Fruit fly (Drosophila melanogaster): ENCODE measurements around the gene RpL10Ab.
A peak's percentile ranks its signal among the peaks of the same experiment; 100 is the strongest.

Gene RpL10Ab

DNA sequence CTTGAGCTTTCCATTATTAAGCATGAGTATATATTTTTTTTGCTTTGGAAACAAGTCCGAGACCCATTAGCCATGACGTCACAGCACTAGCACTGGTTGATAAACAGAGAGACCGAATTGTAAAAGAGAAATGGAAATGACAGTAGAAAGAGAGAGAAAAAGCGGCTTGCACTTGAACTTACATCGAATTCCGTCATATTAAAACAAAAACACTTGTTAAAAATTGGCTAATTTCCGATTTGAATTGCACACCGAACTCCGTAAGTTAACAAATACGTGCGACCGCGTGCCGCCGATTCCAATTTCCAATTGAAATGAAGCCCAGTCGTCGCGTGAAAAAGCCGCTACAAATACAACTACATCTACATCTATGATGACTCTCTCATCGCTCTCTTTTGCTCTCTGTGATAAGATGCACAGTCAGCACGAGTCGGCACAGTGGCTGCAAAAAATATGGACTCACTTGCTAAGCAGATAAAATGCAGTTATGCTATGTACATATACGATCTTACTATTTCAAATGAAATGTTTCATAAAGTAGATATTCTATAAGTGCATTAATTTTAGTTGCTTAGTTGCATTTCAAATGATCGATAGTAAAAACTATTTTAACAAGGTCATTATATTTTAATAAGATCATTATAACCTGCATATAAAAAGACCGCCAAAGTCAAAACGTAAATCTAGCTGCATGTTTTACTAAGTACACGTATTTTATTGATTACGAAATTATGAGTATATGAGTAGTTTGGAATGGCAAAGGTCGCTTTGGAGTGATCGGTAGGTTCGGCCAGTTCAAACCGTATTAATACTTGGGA is 2.8 kb upstream of the RpL10Ab start (continued):
- TF ChIP-seq CG8632 (GFP tag; optimal IDR thresholded peaks at IDR 0.05) (peak; percentile 6), CG6854 (GFP tag; optimal IDR thresholded peaks at IDR 0.05) (peak; percentile 40), vri (GFP tag; optimal IDR thresholded peaks at IDR 0.05) (peak; percentile 59), svp (GFP tag) (no peak), CG8319 (GFP tag; optimal IDR thresholded peaks at IDR 0.05) (no peak), Ets21C (GFP tag; optimal IDR thresholded peaks at IDR 0.05) (no peak), esn (GFP tag; optimal IDR thresholded peaks at IDR 0.05) (peak; percentile 57), CG31627 (GFP tag; optimal IDR thresholded peaks at IDR 0.05) (peak; percentile 33), eg (GFP tag; IDR thresholded peaks at IDR 0.05) (peak; percentile 61; the same call in 2 of the 3 replicates), fd85E (GFP tag; optimal IDR thresholded peaks at IDR 0.05) (peak; percentile 30), Lpt (GFP tag; optimal IDR thresholded peaks at IDR 0.05) (peak; percentile 25), Sox15 (GFP tag; optimal IDR thresholded peaks at IDR 0.05) (no peak), acj6 (GFP tag; optimal IDR thresholded peaks at IDR 0.05) (peak; percentile 24), salr (GFP tag; optimal IDR thresholded peaks at IDR 0.05) (no peak), Hr4 (GFP tag; optimal IDR thresholded peaks at IDR 0.05) (peak; percentile 43)

DNA sequence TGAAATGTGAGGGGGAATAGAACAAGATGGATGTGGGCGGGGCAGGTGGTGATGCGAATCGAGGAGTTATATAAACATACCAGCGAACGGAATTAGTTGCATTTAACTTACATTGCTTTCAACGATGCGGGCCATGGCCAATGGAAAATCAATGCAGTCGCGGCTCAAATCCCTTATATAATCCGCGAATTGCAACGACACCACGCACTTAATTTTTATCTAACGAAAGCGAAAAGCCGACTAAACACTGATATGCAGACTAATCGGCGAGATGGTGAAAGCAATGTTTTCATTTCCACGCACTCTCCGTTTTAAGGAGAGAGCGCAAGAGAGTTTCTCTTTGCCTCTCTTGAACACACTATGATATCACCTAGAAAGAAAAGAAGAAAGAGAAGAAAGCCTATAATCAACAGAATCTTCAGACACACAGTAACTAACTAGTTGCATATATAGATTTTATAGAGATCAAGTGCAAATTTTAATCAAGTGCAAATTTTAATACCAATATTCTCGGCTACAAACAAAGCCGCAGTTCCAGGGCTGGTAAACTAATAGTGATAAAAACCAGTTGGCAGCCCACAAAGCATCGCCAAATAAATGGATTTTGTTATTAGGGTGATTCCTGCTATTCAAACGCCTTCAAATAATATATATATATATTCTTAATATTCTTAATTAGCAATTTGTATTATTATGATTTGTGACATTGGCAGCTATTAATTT is 767 bp upstream of the RpL10Ab start, which contains the start of the genes CG11597 and CG5946:
CG11597 (minus strand) TSS at position 553 of the 723 bp plus-strand sequence.
CG5946 (minus strand) TSS at position 553 of the 723 bp plus-strand sequence.
- TF ChIP-seq Sox14 (GFP tag; optimal IDR thresholded peaks at IDR 0.05) (peak; percentile 31), CG6276 (GFP tag; optimal IDR thresholded peaks at IDR 0.05) (peak; percentile 46), Eip78C (GFP tag) (peak; percentile 45), svp (GFP tag) (no peak), cyc (GFP tag; optimal IDR thresholded peaks at IDR 0.05) (peak; percentile 13), Blimp-1 (GFP tag; optimal IDR thresholded peaks at IDR 0.05) (peak; percentile 62), CG32006 (GFP tag; optimal IDR thresholded peaks at IDR 0.05) (no peak), CG31627 (GFP tag; optimal IDR thresholded peaks at IDR 0.05) (peak; percentile 19)

DNA sequence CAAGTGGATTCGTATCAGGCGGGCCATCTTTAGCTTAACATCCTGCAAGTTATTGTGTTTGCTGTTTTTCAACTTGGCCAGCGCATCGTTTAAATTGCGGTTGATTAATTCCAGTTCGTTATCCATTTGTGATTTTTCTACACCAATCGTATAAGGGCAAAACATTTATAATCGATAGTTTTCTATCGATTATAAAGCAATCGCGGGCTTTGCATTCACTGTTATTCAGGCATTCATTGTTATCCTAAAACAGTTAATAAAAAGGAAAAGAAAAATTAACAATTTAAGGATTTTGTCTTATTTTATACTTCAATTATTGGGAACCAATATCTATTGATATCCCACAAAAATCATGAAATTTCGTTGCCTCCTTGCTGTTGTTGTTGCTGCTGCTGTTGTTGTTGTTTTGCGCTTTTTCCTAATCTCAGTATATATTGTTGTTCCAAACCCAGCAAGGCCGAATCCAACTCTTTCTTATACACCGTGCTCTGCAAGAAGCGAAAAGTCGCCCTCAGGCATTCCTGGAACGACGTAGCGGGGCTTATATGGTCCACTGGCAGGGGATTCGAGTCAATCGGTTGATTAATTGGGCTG is 3.0 kb downstream of the RpL10Ab start, which contains the start of gene CG32095:
CG32095 (minus strand) TSS at position 173 of the 594 bp plus-strand sequence.
- no peak for TF ChIP-seq Smox (GFP tag; optimal IDR thresholded peaks at IDR 0.05)
- no peak for TF ChIP-seq net (GFP tag; optimal IDR thresholded peaks at IDR 0.05)
- TF ChIP-seq CG6163 (GFP tag; IDR thresholded peaks at IDR 0.05) = no peak
- TF ChIP-seq Sox14 (GFP tag; optimal IDR thresholded peaks at IDR 0.05) = no peak
- TF ChIP-seq Eip78C (GFP tag) = peak; percentile 61
- peak; percentile 7 for TF ChIP-seq esn (GFP tag; optimal IDR thresholded peaks at IDR 0.05)

DNA sequence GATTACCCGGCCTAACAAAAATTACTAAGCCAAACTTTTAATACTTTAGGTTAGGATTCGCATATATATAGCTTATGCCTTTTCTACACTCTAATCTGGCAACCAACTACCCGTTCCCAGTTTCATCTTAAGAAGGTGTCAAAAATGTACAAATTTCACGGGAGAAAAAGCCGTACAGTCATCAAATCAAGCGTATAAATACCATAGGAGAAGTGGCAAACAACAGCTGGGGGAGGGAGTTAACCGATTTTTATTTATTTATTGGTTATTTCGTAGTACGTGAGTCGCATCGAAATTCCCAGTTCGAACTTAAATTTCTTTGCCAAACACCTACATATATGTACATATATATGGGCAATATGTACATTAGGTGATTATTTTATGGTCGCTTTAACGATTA is 6.1 kb downstream of the RpL10Ab start, which contains the start of gene CG7264:
CG7264 (plus strand) TSS at position 301 of the 400 bp plus-strand sequence.
- TF ChIP-seq fkh (GFP tag; optimal IDR thresholded peaks at IDR 0.05) = peak; percentile 53
- no peak for TF ChIP-seq Ets21C (GFP tag; optimal IDR thresholded peaks at IDR 0.05)
- TF ChIP-seq dac (GFP tag; optimal IDR thresholded peaks at IDR 0.05) = no peak

DNA sequence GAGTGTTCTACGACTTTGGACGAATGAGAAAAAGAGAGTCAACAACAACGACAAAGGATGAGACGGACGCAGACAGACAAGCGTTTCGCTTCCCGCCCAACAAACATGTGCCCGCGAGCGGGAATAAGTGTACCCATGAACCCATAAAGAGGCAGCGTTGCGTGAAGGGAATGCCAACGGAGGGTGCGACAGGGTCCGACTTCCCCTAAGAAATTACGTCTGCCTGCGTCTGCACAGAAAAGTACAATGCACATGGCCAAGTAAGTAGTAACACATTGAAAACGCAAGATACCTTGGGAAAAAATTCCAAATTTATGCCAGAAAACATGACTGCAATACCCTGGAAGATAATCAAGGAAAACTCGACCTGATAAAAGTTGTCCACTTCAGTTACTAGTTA is 8.5 kb downstream of the RpL10Ab start:
- no peak for TF ChIP-seq CG32006 (GFP tag; optimal IDR thresholded peaks at IDR 0.05)
- TF ChIP-seq CG6792 (GFP tag; optimal IDR thresholded peaks at IDR 0.05) = no peak
- no peak for TF ChIP-seq CG15336 (GFP tag; IDR thresholded peaks at IDR 0.05)
- no peak for TF ChIP-seq Eip93F (GFP tag; optimal IDR thresholded peaks at IDR 0.05)
- no peak for TF ChIP-seq CG16779 (tag; optimal IDR thresholded peaks at IDR 0.05)
- TF ChIP-seq CG6163 (GFP tag; IDR thresholded peaks at IDR 0.05) = no peak
